Fruit fly (Drosophila melanogaster) whole organism, prepupa: ENCODE results near the gene CG18417.
A peak's percentile ranks its signal among the peaks of the same experiment; 100 is the strongest.

ENCODE experiments used
- CG10669 ChIP-seq: fragments of 200-800 bp; sonication (Bioruptor generic); optimal IDR thresholded peaks from 3 replicates; lab custom pipeline; 2018; ENCODE audit warnings: missing biosample characterization, mild to moderate bottlenecking, missing genetic modification characterization, moderate library complexity
- CG11294 ChIP-seq: fragments of 200-800 bp; sonication (Bioruptor generic); IDR thresholded peaks from 2 replicates; pipeline ENCODE4 v1.3.6; 2022; ENCODE audit warnings: missing biosample characterization, missing genetic modification characterization
- CG11762 ChIP-seq: fragments of 200-800 bp; sonication (Bioruptor generic); optimal IDR thresholded peaks from 3 replicates; lab custom pipeline; 2016; ENCODE audit warnings: missing biosample characterization, missing genetic modification characterization; ENCODE audit not compliant: insufficient read depth
- CG11902 ChIP-seq: fragments of 200-800 bp; sonication (Bioruptor generic); optimal IDR thresholded peaks from 3 replicates; lab custom pipeline; 2016; ENCODE audit warnings: missing biosample characterization, missing genetic modification characterization
- CG15336 ChIP-seq: fragments of 200-800 bp; sonication (Bioruptor generic); IDR thresholded peaks from 2 replicates; pipeline ENCODE4 v1.3.6; 2022; ENCODE audit warnings: missing biosample characterization, missing genetic modification characterization
- CG1621 ChIP-seq: fragments of 200-800 bp; sonication (Bioruptor generic); optimal IDR thresholded peaks from 3 replicates; lab custom pipeline; 2018; ENCODE audit warnings: missing biosample characterization, mild to moderate bottlenecking, missing genetic modification characterization
- CG16779 ChIP-seq: fragments of 200-800 bp; sonication (Bioruptor generic); optimal IDR thresholded peaks from 3 replicates; lab custom pipeline; 2017; ENCODE audit warnings: missing biosample characterization, mild to moderate bottlenecking, missing genetic modification characterization
- CG3032 ChIP-seq: fragments of 200-800 bp; optimal IDR thresholded peaks from 2 replicates; lab custom pipeline; 2019; ENCODE audit warnings: missing biosample characterization, mild to moderate bottlenecking, missing genetic modification characterization, moderate library complexity
- CG32006 ChIP-seq: fragments of 200-800 bp; sonication (Bioruptor generic); optimal IDR thresholded peaks from 3 replicates; lab custom pipeline; 2017; ENCODE audit warnings: missing biosample characterization, mild to moderate bottlenecking, missing genetic modification characterization
- CG34406 ChIP-seq: fragments of 200-800 bp; sonication (Bioruptor generic); optimal IDR thresholded peaks from 3 replicates; lab custom pipeline; 2016; ENCODE audit warnings: missing biosample characterization, missing genetic modification characterization
- CG3919 ChIP-seq: fragments of 200-800 bp; sonication (Bioruptor generic); optimal IDR thresholded peaks from 3 replicates; lab custom pipeline; 2016; ENCODE audit warnings: missing biosample characterization, missing genetic modification characterization
- CG6276 ChIP-seq: fragments of 200-800 bp; sonication (Bioruptor generic); optimal IDR thresholded peaks from 2 replicates; lab custom pipeline; 2017; ENCODE audit warnings: missing biosample characterization, mild to moderate bottlenecking, missing genetic modification characterization
- CG6808 ChIP-seq: fragments of 200-800 bp; sonication (Bioruptor generic); optimal IDR thresholded peaks from 3 replicates; lab custom pipeline; 2017; ENCODE audit warnings: missing biosample characterization, missing genetic modification characterization, mild to moderate bottlenecking, moderate library complexity, missing genetic modification reagents
- CG6854 ChIP-seq: fragments of 200-800 bp; sonication (Bioruptor generic); optimal IDR thresholded peaks from 2 replicates; lab custom pipeline; 2017; ENCODE audit warnings: missing biosample characterization, mild to moderate bottlenecking, missing genetic modification characterization
- CG7368 ChIP-seq: fragments of 200-800 bp; sonication (Bioruptor generic); optimal IDR thresholded peaks from 3 replicates; lab custom pipeline; 2016; ENCODE audit warnings: missing biosample characterization, missing genetic modification characterization
- CG8119 ChIP-seq: fragments of 200-800 bp; sonication (Bioruptor generic); IDR thresholded peaks from 3 replicates; pipeline ENCODE4 v1.3.6; 2022; ENCODE audit warnings: missing biosample characterization, missing genetic modification characterization
- CG8632 ChIP-seq: fragments of 200-800 bp; sonication (Bioruptor generic); optimal IDR thresholded peaks from 3 replicates; lab custom pipeline; 2016; ENCODE audit warnings: missing biosample characterization, missing genetic modification characterization
- CG9139 ChIP-seq: fragments of 200-800 bp; sonication (Bioruptor generic); optimal IDR thresholded peaks from 3 replicates; lab custom pipeline; 2017; ENCODE audit warnings: missing biosample characterization, mild to moderate bottlenecking, missing genetic modification characterization
- Eip78C ChIP-seq: fragments of 200-800 bp; sonication (Bioruptor generic); peaks from one replicate; lab custom pipeline; 2016; ENCODE audit warnings: missing biosample characterization, missing genetic modification characterization
- Eip93F ChIP-seq: fragments of 200-800 bp; sonication (Bioruptor generic); optimal IDR thresholded peaks from 2 replicates; lab custom pipeline; 2016; ENCODE audit warnings: missing biosample characterization, mild to moderate bottlenecking, missing genetic modification characterization
- Ets21C ChIP-seq: fragments of 200-800 bp; sonication (Bioruptor generic); optimal IDR thresholded peaks from 3 replicates; lab custom pipeline; 2016; ENCODE audit warnings: missing biosample characterization, missing genetic modification characterization
- Ets96B ChIP-seq: fragments of 200-800 bp; optimal IDR thresholded peaks from 2 replicates; lab custom pipeline; 2019; ENCODE audit warnings: missing biosample characterization, mild to moderate bottlenecking, missing genetic modification characterization, moderate library complexity
- Gug ChIP-seq: fragments of 200-800 bp; sonication (Bioruptor generic); IDR thresholded peaks from 2 replicates; pipeline ENCODE4 v1.3.6; 2022; ENCODE audit warnings: missing biosample characterization, missing genetic modification characterization
- Hr39 ChIP-seq: fragments of 200-800 bp; sonication (Bioruptor generic); optimal IDR thresholded peaks from 2 replicates; lab custom pipeline; 2016; ENCODE audit warnings: missing biosample characterization, missing genetic modification characterization
- Lpt ChIP-seq: fragments of 200-800 bp; sonication (Bioruptor generic); optimal IDR thresholded peaks from 3 replicates; lab custom pipeline; 2016; ENCODE audit warnings: missing biosample characterization, missing genetic modification characterization
- Met ChIP-seq: fragments of 200-800 bp; sonication (Bioruptor generic); optimal IDR thresholded peaks from 3 replicates; lab custom pipeline; 2016; ENCODE audit warnings: missing biosample characterization, missing genetic modification characterization
- Smox ChIP-seq: fragments of 200-800 bp; sonication (Bioruptor generic); optimal IDR thresholded peaks from 3 replicates; lab custom pipeline; 2016; ENCODE audit warnings: missing biosample characterization, missing genetic modification characterization
- Sox14 ChIP-seq: fragments of 200-800 bp; sonication (Bioruptor generic); optimal IDR thresholded peaks from 3 replicates; lab custom pipeline; 2016; ENCODE audit warnings: missing biosample characterization, missing genetic modification characterization
- achi ChIP-seq: fragments of 200-800 bp; sonication (Bioruptor generic); optimal IDR thresholded peaks from 3 replicates; lab custom pipeline; 2016; ENCODE audit warnings: missing biosample characterization, missing genetic modification characterization
- acj6 ChIP-seq: fragments of 200-800 bp; sonication (Bioruptor generic); optimal IDR thresholded peaks from 3 replicates; lab custom pipeline; 2016; ENCODE audit warnings: missing biosample characterization, missing genetic modification characterization
- dac ChIP-seq: fragments of 200-800 bp; sonication (Bioruptor generic); optimal IDR thresholded peaks from 2 replicates; lab custom pipeline; 2017; ENCODE audit warnings: missing biosample characterization, mild to moderate bottlenecking, missing genetic modification characterization
- dsx ChIP-seq: fragments of 200-800 bp; optimal IDR thresholded peaks from 3 replicates; lab custom pipeline; 2019; ENCODE audit warnings: missing biosample characterization, mild to moderate bottlenecking, missing genetic modification characterization, moderate library complexity; ENCODE audit not compliant: poor library complexity, severe bottlenecking
- eg ChIP-seq: fragments of 200-800 bp; sonication (Bioruptor generic); IDR thresholded peaks from 3 replicates; pipeline ENCODE4 v1.3.6; 2022; ENCODE audit warnings: missing biosample characterization, missing genetic modification characterization
- fd85E ChIP-seq: fragments of 200-800 bp; sonication (Bioruptor generic); optimal IDR thresholded peaks from 3 replicates; lab custom pipeline; 2016; ENCODE audit warnings: missing biosample characterization, missing genetic modification characterization
- fkh ChIP-seq: fragments of 200-800 bp; sonication (Bioruptor generic); optimal IDR thresholded peaks from 3 replicates; lab custom pipeline; 2017; ENCODE audit warnings: missing biosample characterization, mild to moderate bottlenecking, missing genetic modification characterization, moderate library complexity
- lz ChIP-seq: fragments of 200-800 bp; sonication (Bioruptor generic); optimal IDR thresholded peaks from 3 replicates; lab custom pipeline; 2016; ENCODE audit warnings: missing biosample characterization, missing genetic modification characterization
- net ChIP-seq: fragments of 200-800 bp; sonication (Bioruptor generic); optimal IDR thresholded peaks from 3 replicates; lab custom pipeline; 2016; ENCODE audit warnings: missing biosample characterization, missing genetic modification characterization
- spab ChIP-seq: fragments of 200-800 bp; sonication (Bioruptor generic); optimal IDR thresholded peaks from 2 replicates; lab custom pipeline; 2017; ENCODE audit warnings: missing biosample characterization, mild to moderate bottlenecking, missing genetic modification characterization, missing genetic modification reagents
- ss ChIP-seq, 2 experiments: fragments of 200-800 bp; sonication (Bioruptor generic); optimal IDR thresholded peaks; 2 replicates in 1 of 2; 3 replicates in 1 of 2; lab custom pipeline; 2017 to 2018; ENCODE audit warnings: mild to moderate bottlenecking in 2 of 2, missing biosample characterization in 2 of 2, missing genetic modification characterization in 2 of 2, moderate library complexity in 1 of 2
- svp ChIP-seq: fragments of 200-800 bp; sonication (Bioruptor generic); peaks from one replicate; lab custom pipeline; 2016; ENCODE audit warnings: missing biosample characterization, missing genetic modification characterization
- vri ChIP-seq: fragments of 200-800 bp; sonication (Bioruptor generic); optimal IDR thresholded peaks from 3 replicates; lab custom pipeline; 2016; ENCODE audit warnings: missing biosample characterization, mild to moderate bottlenecking, missing genetic modification characterization

CG18417 gene

dm6 chr3L:7422578-7422977, 22.7 kb downstream of the CG18417 start:
- no peak for TF ChIP-seq CG8632
- no peak for TF ChIP-seq dac (GFP tag; lab: Kevin White, UChicago)
- no peak for TF ChIP-seq Hr39 (GFP tag; lab: Kevin White, UChicago)
- TF ChIP-seq Sox14 (GFP tag; lab: Kevin White, UChicago): no peak
- TF ChIP-seq eg (GFP tag; lab: Robert Waterston, UW): 0 out of 3 replicates have a peak, but pooled peaks have one; percentile 16
- TF ChIP-seq vri: no peak

- TF ChIP-seq CG11762 (GFP tag; lab: Kevin White, UChicago) (no peak), eg (GFP tag; lab: Robert Waterston, UW) (peak; percentile 29; the same call in 1 of the 3 replicates), lz (GFP tag; lab: Kevin White, UChicago) (no peak), acj6 (no peak), fkh (GFP tag; lab: Kevin White, UChicago) (peak; percentile 37), achi (GFP tag; lab: Kevin White, UChicago) (no peak), ss (GFP tag; optimal IDR thresholded peaks at IDR 0.05; lab: Kevin White, UChicago) (peak in 1 of 2 experiments; percentile 34), Ets21C (no peak), Smox (GFP tag; lab: Kevin White, UChicago) (no peak), CG6854 (GFP tag; lab: Kevin White, UChicago) (no peak), CG6276 (peak; percentile 30), CG11294 (GFP tag; lab: Robert Waterston, UW) (no peak), Hr39 (GFP tag; lab: Kevin White, UChicago) (no peak)
These were observed 23.6 kb downstream of the CG18417 start, which contains the start of gene CG42458 for dm6 chr3L:7423517-7423916. TSS of gene CG42458 (plus strand) at chr3L:7423827.

- TF ChIP-seq CG8632 (no peak), svp (GFP tag; lab: Kevin White, UChicago) (peak; percentile 19)
These were observed 32.4 kb downstream of the CG18417 start for dm6 chr3L:7432265-7432664.

dm6 chr3L:7432811-7433324, 33.0 kb downstream of the CG18417 start:
- peak; percentile 2 for TF ChIP-seq vri
- TF ChIP-seq Gug (GFP tag; lab: Robert Waterston, UW): no peak
- peak; percentile 70 for TF ChIP-seq Eip78C (GFP tag; lab: Kevin White, UChicago)
- TF ChIP-seq Smox (GFP tag; lab: Kevin White, UChicago): no peak

- TF ChIP-seq fd85E (GFP tag; lab: Kevin White, UChicago) (no peak), CG3032 (peak; percentile 40), Hr39 (GFP tag; lab: Kevin White, UChicago) (no peak), Met (no peak), vri (no peak), net (GFP tag; lab: Kevin White, UChicago) (peak; percentile 25), CG10669 (peak; percentile 23), Gug (GFP tag; lab: Robert Waterston, UW) (peak; percentile 68), Eip93F (GFP tag; lab: Kevin White, UChicago) (no peak), Eip78C (GFP tag; lab: Kevin White, UChicago) (no peak), CG11902 (GFP tag; lab: Kevin White, UChicago) (no peak), CG7368 (GFP tag; lab: Kevin White, UChicago) (no peak), Ets21C (no peak), CG8119 (GFP tag; lab: Robert Waterston, UW) (peak; percentile 48; the same call in 2 of the 3 replicates), CG3919 (GFP tag; lab: Kevin White, UChicago) (no peak), CG34406 (GFP tag; lab: Kevin White, UChicago) (peak; percentile 0), CG6854 (GFP tag; lab: Kevin White, UChicago) (no peak), Ets96B (peak; percentile 47), CG15336 (GFP tag; lab: Robert Waterston, UW) (no peak; the same call in none of the 2 replicates), CG32006 (GFP tag; lab: Kevin White, UChicago) (peak; percentile 53), CG16779 (tag; lab: Kevin White, UChicago) (peak; percentile 8), CG8632 (no peak), CG1621 (tag; lab: Kevin White, UChicago) (peak; percentile 25), CG6276 (peak; percentile 2), dsx (peak; percentile 33), CG11762 (GFP tag; lab: Kevin White, UChicago) (no peak), CG9139 (GFP tag; lab: Kevin White, UChicago) (peak; percentile 42), dac (GFP tag; lab: Kevin White, UChicago) (peak; percentile 24), spab (peak; percentile 22), acj6 (no peak), CG6808 (GFP tag; lab: Kevin White, UChicago) (peak; percentile 63), Lpt (GFP tag; lab: Kevin White, UChicago) (peak; percentile 44)
These were observed 33.5 kb downstream of the CG18417 start for dm6 chr3L:7433325-7433827.
